Fruit fly (Drosophila melanogaster): ENCODE measurements around the gene CG14441.
A peak's percentile ranks its signal among the peaks of the same experiment; 100 is the strongest.

The CG14441 gene

dm6 chrX:6699255-6699885 is at the start of gene CG14441 (continued):
- TF ChIP-seq B-H2 (GFP tag; optimal IDR thresholded peaks at IDR 0.05) (peak; percentile 78), CG3163 (GFP tag; optimal IDR thresholded peaks at IDR 0.05) (peak; percentile 32), CG1529 (GFP tag; optimal IDR thresholded peaks at IDR 0.05) (peak; percentile 20), CG6254 (GFP tag; optimal IDR thresholded peaks at IDR 0.05) (peak; percentile 34), Opbp (GFP tag; IDR thresholded peaks at IDR 0.05; ENCODE audit: partially characterized antibody) (peak; percentile 93), inv (GFP tag; IDR thresholded peaks at IDR 0.05; ENCODE audit: partially characterized antibody) (peak; percentile 95), Atf-2 (GFP tag; optimal IDR thresholded peaks at IDR 0.05) (peak; percentile 32), en (GFP tag; optimal IDR thresholded peaks at IDR 0.05) (no peak), Hsf (GFP tag; optimal IDR thresholded peaks at IDR 0.05) (peak; percentile 26), CG12299 (tag; optimal IDR thresholded peaks at IDR 0.05) (peak; percentile 67), Atf6 (GFP tag; IDR thresholded peaks at IDR 0.05) (peak; percentile 46; the same call in 1 of the 2 replicates), pb (GFP tag; optimal IDR thresholded peaks at IDR 0.05) (peak; percentile 13), sr (GFP tag; IDR thresholded peaks at IDR 0.05) (no peak), Abd-B (GFP tag; optimal IDR thresholded peaks at IDR 0.05) (no peak), CG32532 (GFP tag; IDR thresholded peaks at IDR 0.05) (peak; percentile 63), Vsx1 (GFP tag; optimal IDR thresholded peaks at IDR 0.05) (no peak), TFAM (GFP tag; optimal IDR thresholded peaks at IDR 0.05) (no peak), Scr (GFP tag; IDR thresholded peaks at IDR 0.05; ENCODE audit: partially characterized antibody) (peak; percentile 99), Dp (GFP tag; optimal IDR thresholded peaks at IDR 0.05) (no peak), prd (optimal IDR thresholded peaks at IDR 0.05) (no peak), prd (GFP tag; IDR thresholded peaks at IDR 0.05) (no peak), tap (tag; optimal IDR thresholded peaks at IDR 0.05) (no peak), CG2875 (GFP tag; optimal IDR thresholded peaks at IDR 0.05) (no peak), Myb (GFP tag; optimal IDR thresholded peaks at IDR 0.05) (peak; percentile 4), Six4 (GFP tag; optimal IDR thresholded peaks at IDR 0.05) (no peak), kni (GFP tag; optimal IDR thresholded peaks at IDR 0.05) (peak; percentile 54), grau (tag; optimal IDR thresholded peaks at IDR 0.05) (peak; percentile 65), CG16813 (GFP tag; IDR thresholded peaks at IDR 0.05; ENCODE audit: partially characterized antibody) (peak; percentile 98), slbo (GFP tag; IDR thresholded peaks at IDR 0.05) (no peak; the same call in 1 of the 2 replicates), bab2 (GFP tag; optimal IDR thresholded peaks at IDR 0.05) (peak; percentile 17), stwl (tag; optimal IDR thresholded peaks at IDR 0.05) (no peak), Sin3A (optimal IDR thresholded peaks at IDR 0.05) (no peak), HLHmδ (GFP tag; optimal IDR thresholded peaks at IDR 0.05) (peak; percentile 42), maf-S (GFP tag; optimal IDR thresholded peaks at IDR 0.05) (no peak), CG16863 (GFP tag; optimal IDR thresholded peaks at IDR 0.05) (no peak), Fer1 (GFP tag; optimal IDR thresholded peaks at IDR 0.05) (peak; percentile 86), E2f1 (GFP tag; IDR thresholded peaks at IDR 0.05) (no peak), Taf1 (GFP tag; IDR thresholded peaks at IDR 0.05) (no peak), abd-A (tag; optimal IDR thresholded peaks at IDR 0.05) (peak; percentile 78), PHDP (tag; optimal IDR thresholded peaks at IDR 0.05) (peak; percentile 67), Spps (tag; optimal IDR thresholded peaks at IDR 0.05) (peak; percentile 22), CG15696 (tag; optimal IDR thresholded peaks at IDR 0.05) (peak; percentile 10), Meics (GFP tag; optimal IDR thresholded peaks at IDR 0.05) (peak; percentile 65), CG18619 (GFP tag; optimal IDR thresholded peaks at IDR 0.05) (peak; percentile 47), ro (GFP tag; IDR thresholded peaks at IDR 0.05) (no peak), trem (tag; optimal IDR thresholded peaks at IDR 0.05) (no peak), Antp (GFP tag; optimal IDR thresholded peaks at IDR 0.05) (peak; percentile 5), CG30020 (tag; optimal IDR thresholded peaks at IDR 0.05) (peak; percentile 6), Gsc (GFP tag; IDR thresholded peaks at IDR 0.05) (no peak), CG2120 (GFP tag; optimal IDR thresholded peaks at IDR 0.05) (peak; percentile 65), CG12769 (tag; optimal IDR thresholded peaks at IDR 0.05) (peak; percentile 51)

All from whole organism, embryonic.